Worm (Caenorhabditis elegans): ENCODE data around the gene raga-1.

raga-1 gene

DNA sequence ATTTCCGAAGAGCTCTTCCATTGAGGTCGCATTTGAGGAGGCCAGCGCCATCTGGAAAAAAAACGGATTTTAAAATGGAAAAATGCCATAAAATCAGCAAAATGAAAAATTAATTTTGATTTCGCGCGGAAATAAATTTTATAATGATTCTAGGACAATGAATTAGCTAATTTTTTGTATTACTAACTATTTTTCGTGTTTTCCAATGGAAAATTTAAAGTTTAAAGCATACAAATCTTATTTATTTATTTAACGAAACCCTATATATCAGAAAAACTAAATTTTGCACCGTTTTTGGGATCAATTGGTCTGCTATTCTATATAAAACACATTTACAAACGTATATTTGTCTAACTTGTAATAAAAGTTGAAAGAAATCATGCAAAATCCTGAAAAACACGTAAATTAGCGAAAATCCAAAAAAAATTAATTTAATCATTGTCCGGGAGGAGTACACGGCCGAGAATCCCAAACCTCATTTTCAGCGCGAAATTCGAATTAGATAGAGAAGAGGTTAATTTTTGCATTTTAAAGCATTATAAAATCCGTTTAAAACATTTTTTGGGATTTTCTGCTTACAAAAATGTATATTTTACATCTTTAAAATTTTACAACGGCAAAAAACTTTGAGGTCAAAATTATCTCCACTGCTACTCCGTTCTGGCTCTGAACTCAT lies 10.9 kb upstream of the raga-1 start, which contains the start of gene C47G2.3:
Gene C47G2.3, minus strand, starts transcription at position 51 of the 676 bp plus-strand sequence.
- TF ChIP-seq unc-62 (GFP tag; optimal IDR thresholded peaks at IDR 0.05) = no peak

DNA sequence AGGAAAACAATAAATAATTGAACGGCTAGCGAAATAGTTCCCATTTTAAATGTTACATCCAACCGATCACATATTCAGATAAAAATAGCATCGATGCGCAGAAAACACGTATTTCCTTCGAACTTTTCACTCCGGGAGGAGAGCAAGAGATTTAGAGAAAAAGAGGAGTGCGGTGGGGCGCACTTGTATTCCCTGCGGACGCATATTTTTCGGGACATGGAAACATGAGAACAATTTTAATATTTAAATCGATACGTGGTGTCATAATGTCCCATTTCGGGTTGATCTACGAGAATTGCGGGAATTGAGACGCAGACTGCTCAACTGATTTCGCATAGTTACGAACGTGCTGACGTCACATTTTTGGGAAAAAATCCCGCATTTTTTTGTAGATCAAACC lies 7.7 kb upstream of the raga-1 start, which contains the start of gene C47G2.4:
Gene C47G2.4, minus strand, starts transcription at position 174 of the 400 bp plus-strand sequence.
- no peak for TF ChIP-seq unc-62 (GFP tag; optimal IDR thresholded peaks at IDR 0.05)

DNA sequence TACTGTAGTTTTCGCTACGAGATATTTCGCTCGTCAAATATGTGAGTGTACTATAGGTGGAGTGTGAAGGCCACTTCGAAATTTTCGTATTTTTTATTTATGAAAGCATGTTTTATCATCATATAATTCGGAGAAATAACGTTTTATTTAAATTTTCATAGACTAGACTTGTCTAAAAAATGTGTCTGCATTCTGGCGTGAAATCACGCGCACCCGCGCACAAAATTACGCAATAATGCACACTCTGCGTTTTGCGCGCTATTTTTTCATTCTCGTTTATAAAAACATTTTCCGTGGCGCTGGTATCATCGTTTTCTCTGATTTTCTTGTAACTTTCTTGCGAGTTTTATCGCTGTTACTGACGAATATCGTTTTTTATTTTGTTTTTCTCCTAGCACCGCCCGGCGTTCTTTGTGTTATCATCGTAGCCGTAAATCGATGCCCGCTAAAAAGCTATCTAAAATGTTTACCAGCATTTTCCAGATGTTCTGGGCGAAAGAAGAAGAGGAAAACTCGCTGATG lies 3.9 kb upstream of the raga-1 start, which contains the start of gene saps-1:
Gene saps-1, plus strand, starts transcription at position 472 of the 522 bp plus-strand sequence.
- no peak for TF ChIP-seq unc-62 (GFP tag; optimal IDR thresholded peaks at IDR 0.05)

DNA sequence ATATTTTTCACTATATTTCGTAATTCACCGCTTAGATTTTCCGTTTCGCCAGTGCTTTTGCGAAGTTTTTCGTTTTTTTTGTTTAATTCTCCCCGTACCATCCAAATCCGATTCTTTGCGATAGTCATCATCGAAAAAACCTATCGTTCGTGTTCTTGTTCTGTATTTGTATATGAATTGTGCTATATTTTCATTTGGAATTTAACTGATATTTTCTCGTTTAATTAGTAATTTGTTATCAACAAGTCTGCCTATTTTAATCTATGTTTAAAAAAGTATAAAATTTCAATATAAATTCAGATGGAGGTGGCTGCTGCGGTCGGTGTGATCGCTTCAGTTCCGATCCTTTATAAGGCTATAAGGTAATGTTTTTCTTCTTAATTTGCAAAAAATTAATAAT lies 1.4 kb downstream of the raga-1 start, which contains the start of gene samp-1:
Gene samp-1, plus strand, starts transcription at position 301 of the 400 bp plus-strand sequence.
- no peak for TF ChIP-seq unc-62 (GFP tag; optimal IDR thresholded peaks at IDR 0.05)

DNA sequence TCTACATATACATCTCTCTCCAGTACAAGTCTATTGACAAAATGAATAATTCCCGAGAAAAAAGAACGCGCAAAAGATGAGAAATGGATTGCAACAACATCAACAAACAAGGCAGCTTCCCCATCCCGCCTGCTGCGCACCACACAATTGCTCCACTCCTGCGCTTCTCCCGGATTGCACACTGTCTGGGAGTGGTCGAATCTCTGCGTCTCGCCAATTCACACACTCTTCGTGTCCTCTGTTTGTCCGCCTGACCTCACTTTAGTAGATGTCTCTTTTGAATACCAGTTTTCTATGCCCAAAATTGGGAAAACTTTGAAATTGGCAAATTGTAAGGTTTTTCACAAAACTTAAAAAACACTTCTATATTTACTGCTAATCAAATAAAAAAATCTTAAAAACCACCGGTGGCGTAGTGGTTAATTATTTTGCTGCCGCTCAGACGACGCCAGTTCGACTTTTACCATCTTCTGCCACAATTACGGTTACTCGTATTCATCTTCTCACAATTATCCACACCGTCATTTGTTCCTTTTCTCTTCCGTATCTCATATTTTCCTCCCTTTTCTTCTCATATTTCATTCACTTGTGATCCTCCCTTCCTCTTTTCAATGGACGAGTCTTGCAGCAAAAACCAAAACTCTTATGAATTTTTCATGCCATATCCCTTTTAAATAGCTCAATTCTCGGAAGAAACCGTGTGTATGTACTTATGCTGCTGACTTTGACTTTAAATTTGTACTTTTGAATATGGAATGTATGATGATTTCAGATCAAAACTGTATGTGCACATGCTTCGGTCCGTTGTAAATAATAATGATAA lies 4.7 kb downstream of the raga-1 start, which contains the start of gene rsf-1:
Gene rsf-1, plus strand, starts transcription at position 773 of the 823 bp plus-strand sequence.
- TF ChIP-seq unc-62 (GFP tag; optimal IDR thresholded peaks at IDR 0.05) = no peak

DNA sequence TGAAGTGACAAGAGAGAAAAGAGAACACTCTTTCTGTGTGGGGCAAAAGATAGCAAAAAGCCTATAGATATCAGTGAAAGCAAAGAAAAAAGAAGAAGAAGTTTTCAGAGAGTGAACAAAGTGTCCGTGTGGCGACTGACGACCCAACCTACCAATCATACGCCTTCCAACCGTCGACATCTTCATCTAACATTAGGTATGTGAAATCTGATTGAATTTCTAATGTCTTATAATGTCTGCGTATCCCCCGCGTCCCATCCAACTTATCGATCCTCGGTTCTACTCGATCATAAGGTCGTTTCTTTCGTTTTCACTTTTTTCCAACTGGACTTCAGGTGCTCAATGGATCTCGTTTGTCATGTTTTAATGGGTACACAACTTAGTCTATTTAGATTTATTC lies 6.2 kb downstream of the raga-1 start:
- TF ChIP-seq unc-62 (GFP tag; optimal IDR thresholded peaks at IDR 0.05) = no peak

DNA sequence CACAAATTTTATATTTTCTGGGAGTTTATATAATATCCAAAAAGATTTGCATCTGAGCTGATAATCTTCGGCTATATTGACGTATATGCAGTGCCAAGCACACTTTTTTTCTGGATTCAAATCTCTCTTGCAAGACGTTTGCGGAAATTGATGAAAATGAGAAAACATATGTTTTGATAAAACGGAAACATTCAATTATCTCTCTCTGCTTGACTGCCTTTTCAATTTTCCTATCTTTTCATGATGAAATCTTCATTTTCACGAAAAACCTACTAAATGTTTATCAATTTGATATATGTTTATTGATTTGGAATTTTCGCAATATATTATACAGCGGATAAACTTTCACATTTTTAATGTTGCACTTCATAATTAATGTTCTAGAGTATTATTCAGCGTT lies 6.8 kb downstream of the raga-1 start:
- no peak for TF ChIP-seq unc-62 (GFP tag; optimal IDR thresholded peaks at IDR 0.05)

DNA sequence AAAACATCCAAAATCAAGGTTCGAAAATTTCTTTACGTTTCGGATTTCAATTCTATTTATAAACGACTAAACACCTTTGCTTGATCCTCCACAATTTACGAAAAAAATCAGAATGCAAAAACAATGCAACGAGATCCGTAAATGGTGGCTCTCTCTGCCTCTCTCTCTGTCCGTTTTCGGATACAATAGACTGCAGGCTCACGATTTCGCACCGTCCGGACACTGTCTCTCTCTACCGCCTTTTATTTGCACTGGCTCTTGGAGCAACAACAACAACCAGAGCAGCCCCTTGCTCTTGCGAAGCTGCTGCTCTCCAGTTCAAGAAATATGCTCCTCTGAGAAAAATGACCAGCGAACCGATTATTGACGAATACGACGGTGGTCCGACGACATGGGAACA lies 11.1 kb downstream of the raga-1 start, which contains the start of gene T24F1.7:
Gene T24F1.7, plus strand, starts transcription at position 301 of the 400 bp plus-strand sequence.
- no peak for TF ChIP-seq unc-62 (GFP tag; optimal IDR thresholded peaks at IDR 0.05)

DNA sequence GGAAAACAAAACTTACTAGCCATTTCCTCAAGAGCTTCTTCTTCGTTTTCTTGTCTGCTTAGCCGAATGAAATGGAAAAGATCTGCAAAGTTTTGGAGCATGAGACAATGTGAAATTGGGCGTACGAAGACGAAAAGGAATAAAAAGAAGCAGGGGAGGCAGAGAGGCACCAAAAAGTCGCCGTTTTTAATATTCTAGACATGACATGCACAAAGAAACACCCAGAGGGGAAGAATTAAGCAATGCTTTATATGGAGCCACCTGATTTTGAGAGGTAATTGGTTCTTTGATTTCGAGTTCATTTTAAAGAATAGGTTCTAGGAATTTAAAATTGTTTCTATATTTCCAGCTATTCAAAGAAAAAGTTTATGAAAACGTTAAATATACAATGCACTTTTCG lies 13.0 kb downstream of the raga-1 start, which contains the start of gene T24F1.4:
Gene T24F1.4, minus strand, starts transcription at position 101 of the 400 bp plus-strand sequence.
- no peak for TF ChIP-seq unc-62 (GFP tag; optimal IDR thresholded peaks at IDR 0.05)

DNA sequence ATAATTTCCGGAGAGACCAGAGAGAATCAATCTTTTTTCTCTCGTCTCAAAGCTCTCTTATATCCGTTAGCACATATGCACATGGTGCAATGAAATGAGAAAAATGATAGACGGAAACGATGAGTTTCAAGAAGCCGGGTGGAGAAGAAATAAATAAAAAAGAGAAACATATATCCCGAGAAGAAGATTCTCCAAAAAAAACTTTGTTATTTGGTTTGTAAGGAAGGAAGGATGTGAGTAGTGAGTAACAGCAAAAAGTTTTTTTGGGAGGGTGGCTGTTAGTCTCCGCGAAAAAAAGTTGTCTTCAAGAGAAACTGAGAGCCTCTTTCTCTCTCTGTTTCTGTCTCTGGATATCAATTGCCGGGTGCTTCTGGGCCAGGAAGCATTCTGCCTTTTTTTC lies 15.5 kb downstream of the raga-1 start:
- TF ChIP-seq unc-62 (GFP tag; optimal IDR thresholded peaks at IDR 0.05) = no peak

DNA sequence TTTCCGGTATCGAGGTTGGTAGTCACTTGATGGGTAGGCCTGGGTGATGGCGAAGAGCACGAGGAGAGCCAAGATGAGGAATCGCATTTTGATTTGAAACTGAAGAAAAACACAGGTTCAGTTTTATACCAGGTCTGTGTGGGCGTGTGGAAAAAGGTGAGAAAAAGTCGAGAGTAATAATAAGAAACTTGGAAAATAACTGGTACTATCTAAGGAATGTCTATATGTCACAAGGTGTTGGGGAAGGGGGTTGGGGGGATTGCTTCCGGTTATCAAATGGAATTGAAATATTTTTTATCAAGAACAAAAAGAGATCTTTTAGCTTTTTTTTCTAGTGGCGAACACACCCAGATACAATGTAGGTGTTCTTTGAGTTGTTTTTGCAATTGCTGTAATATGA lies 18.4 kb downstream of the raga-1 start, which contains the start of gene nlp-51:
Gene nlp-51, minus strand, starts transcription at position 101 of the 400 bp plus-strand sequence.
- no peak for TF ChIP-seq unc-62 (GFP tag; optimal IDR thresholded peaks at IDR 0.05)

DNA sequence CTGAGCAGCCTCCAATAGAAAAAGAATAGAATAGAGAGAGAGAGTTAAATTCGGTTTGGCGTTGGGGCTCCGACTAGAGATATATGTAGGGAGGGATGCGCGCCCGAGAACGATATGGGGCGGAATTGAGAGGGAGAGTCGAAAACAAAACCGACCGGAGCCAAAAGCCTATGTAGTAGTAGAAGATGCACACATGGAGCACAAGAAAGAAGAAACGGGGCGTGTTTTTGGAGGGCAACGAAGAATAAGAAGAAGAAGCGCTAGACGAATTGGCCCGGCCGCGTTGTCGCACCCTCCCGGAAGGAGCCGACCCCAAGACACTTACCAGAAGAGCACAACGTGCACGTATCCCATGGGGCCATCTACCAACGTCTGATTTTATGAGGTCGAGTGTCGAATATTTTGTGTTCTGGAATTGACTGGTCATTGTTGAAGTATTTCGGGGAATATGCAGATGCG lies 27.9 kb downstream of the raga-1 start, which contains the start of gene tag-180:
Gene tag-180, minus strand, starts transcription at position 409 of the 459 bp plus-strand sequence.
- no peak for TF ChIP-seq unc-62 (GFP tag; optimal IDR thresholded peaks at IDR 0.05)

DNA sequence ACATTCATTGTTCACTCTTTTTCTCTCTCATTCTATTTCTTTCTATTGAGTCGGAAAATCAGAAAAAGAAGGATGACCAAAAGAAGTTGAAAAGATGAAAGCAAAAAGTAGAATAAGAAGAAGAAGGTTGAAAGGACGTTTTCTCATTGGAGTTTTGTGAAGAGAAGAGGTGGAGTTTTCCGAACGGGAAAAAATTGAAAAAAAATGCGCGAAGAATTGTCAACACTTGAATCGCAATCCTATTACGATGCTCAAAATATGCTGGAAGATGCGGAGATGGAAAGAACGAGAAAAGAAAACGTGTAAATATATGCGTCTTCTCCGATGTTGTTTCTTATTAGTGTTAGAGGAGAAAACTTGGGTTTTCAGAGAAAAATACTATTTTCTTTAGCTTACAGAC lies 32.2 kb downstream of the raga-1 start:
- no peak for TF ChIP-seq unc-62 (GFP tag; optimal IDR thresholded peaks at IDR 0.05)

DNA sequence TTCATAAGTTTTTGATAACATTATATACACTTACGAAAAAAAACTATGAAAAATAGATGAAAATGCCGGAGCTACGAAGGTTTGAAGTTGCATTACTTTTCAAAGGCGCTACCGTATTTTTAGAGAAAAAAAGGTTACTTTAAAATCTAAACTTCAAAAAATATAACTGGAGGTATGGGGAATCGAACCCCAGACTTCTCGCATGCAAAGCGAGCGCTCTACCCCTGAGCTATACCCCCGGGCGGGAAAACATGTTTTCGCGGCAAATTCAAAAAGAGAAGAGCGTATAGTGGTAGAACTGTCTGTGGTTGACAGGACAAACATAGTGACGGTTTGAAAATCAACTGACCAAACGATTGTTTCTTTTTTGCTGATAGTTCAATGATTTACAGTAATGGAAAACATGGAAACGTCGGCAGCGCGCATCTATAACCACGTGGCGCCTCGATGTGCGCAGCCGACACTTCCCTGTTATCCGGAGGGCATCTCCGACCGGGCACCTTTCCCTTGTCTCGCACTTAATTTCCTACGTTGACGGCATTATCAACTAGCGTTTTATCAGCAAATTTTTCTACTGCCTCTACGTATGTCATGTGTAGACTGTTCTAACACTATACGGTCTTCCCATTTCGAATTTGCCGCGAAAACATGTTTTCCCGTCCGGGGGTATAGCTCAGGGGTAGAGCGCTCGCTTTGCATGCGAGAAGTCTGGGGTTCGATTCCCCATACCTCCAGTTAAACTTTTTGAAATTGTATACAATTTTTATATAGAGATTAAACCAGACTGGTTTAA lies 32.9 kb downstream of the raga-1 start:
- no peak for TF ChIP-seq unc-62 (GFP tag; optimal IDR thresholded peaks at IDR 0.05)

DNA sequence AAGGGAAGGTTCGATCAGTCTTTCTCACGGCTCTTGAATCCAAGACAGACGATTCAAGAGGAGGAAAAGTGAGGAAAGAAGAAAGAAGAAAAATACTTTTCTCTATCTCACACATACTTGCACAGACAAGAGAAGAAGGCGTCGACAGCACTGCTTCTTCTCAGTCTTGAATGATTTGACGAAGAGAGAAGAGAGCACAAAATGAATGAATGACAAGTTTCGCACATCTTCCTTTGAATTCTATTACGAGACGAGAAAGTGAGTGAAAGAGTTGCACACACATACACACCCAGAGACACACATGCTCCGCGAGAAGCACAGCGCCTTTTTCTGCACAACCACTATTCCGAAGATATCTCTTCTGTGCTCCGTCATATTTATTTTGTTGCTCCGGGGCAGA lies 34.5 kb downstream of the raga-1 start:
- TF ChIP-seq unc-62 (GFP tag; optimal IDR thresholded peaks at IDR 0.05) = no peak

Measured in whole organism, dauer.